Fruit fly (Drosophila melanogaster) whole organism, pupa: Measurements from ENCODE around the gene Usp1.

Experiments
- CG12605 ChIP-seq: fragments of 200-800 bp; sonication (Bioruptor generic); IDR thresholded peaks from 2 replicates; pipeline ENCODE4 v1.3.6; 2022; ENCODE audit warnings: missing biosample characterization, missing genetic modification characterization
- CG9948 ChIP-seq: fragments of 200-800 bp; sonication (Bioruptor generic); optimal IDR thresholded peaks from 2 replicates; lab custom pipeline; 2018; ENCODE audit warnings: missing biosample characterization, mild to moderate bottlenecking, missing genetic modification characterization, moderate library complexity
- EcR ChIP-seq: fragments of 200-800 bp; sonication (Bioruptor generic); optimal IDR thresholded peaks from 3 replicates; lab custom pipeline; 2019; ENCODE audit warnings: missing biosample characterization, missing genetic modification characterization, mild to moderate bottlenecking, moderate library complexity, missing genetic modification reagents
- gl ChIP-seq: fragments of 200-800 bp; sonication (Bioruptor generic); optimal IDR thresholded peaks from 2 replicates; lab custom pipeline; 2018; ENCODE audit warnings: missing biosample characterization, mild to moderate bottlenecking, missing genetic modification characterization

dm6 chr3R:29277748-29278147, 48.8 kb downstream of the Usp1 start:
- TF ChIP-seq CG9948: peak; percentile 87
- no peak for TF ChIP-seq EcR (GFP tag; lab: Kevin White, UChicago)
- TF ChIP-seq CG12605: peak; percentile 66
- peak; percentile 51 for TF ChIP-seq gl
